Worm (Caenorhabditis elegans) whole organism, L4 larva: Measurements from ENCODE around the gene EGAP1.1.

Source experiments
- nhr-11 ChIP-seq: fragments of 150-350 bp; optimal IDR thresholded peaks from 2 replicates; lab custom pipeline; 2014; ENCODE audit warnings: missing biosample characterization, missing genetic modification characterization
- nhr-76 ChIP-seq: fragments of 150-350 bp; optimal IDR thresholded peaks from 2 replicates; lab custom pipeline; 2014; ENCODE audit warnings: missing biosample characterization, missing genetic modification characterization

ce11 chrIII:5940525-5940974 lies 3.5 kb upstream of the EGAP1.1 start:
- TF ChIP-seq nhr-11 (tag; lab: Kevin White, UChicago) (peak; percentile 66), nhr-76 (tag; lab: Kevin White, UChicago) (no peak)
